Worm (Caenorhabditis elegans) whole organism, L1 larva: ENCODE results near the gene srh-223.

Experiments used
- alr-1 ChIP-seq: fragments of 200-800 bp; sonication (Bioruptor generic); optimal IDR thresholded peaks from 2 replicates; lab custom pipeline; 2018; ENCODE audit warnings: borderline replicate concordance, mild to moderate bottlenecking, missing genetic modification characterization, missing compliant biosample characterization
- blmp-1 ChIP-seq: fragments of 150-350 bp; optimal IDR thresholded peaks from 2 replicates; lab custom pipeline; 2014; ENCODE audit warnings: missing biosample characterization, missing genetic modification characterization
- dpl-1 ChIP-seq, 3 experiments: fragments of 150-350 bp in 2 of 3; sonication (generic microtip) in 1 of 3; optimal IDR thresholded peaks; 2 replicates each; lab custom pipeline; 2014 to 2017; ENCODE audit warnings: missing biosample characterization in 3 of 3, missing genetic modification characterization in 3 of 3, missing genetic modification reagents in 3 of 3
- lin-13 ChIP-seq: fragments of 150-350 bp; optimal IDR thresholded peaks from 2 replicates; lab custom pipeline; 2014; ENCODE audit warnings: missing biosample characterization, missing genetic modification reagents, missing genetic modification characterization
- lin-35 ChIP-seq, 2 experiments: fragments of 150-350 bp; optimal IDR thresholded peaks; 2 replicates each; lab custom pipeline; 2014; ENCODE audit warnings: missing biosample characterization in 2 of 2, missing genetic modification characterization in 2 of 2, missing genetic modification reagents in 2 of 2
- nhr-237 ChIP-seq: fragments of 150-350 bp; optimal IDR thresholded peaks from 2 replicates; lab custom pipeline; 2014; ENCODE audit warnings: missing biosample characterization, missing genetic modification characterization
- nhr-71 ChIP-seq: sonication (generic microtip); optimal IDR thresholded peaks from 2 replicates; lab custom pipeline; 2016; ENCODE audit warnings: mild to moderate bottlenecking, missing genetic modification characterization, moderate library complexity, missing compliant biosample characterization
- skn-1 ChIP-seq: fragments of 150-350 bp; optimal IDR thresholded peaks from 2 replicates; lab custom pipeline; 2014; ENCODE audit warnings: missing biosample characterization, missing genetic modification characterization
- sup-37 ChIP-seq: fragments of 200-800 bp; sonication (Bioruptor generic); optimal IDR thresholded peaks from 2 replicates; lab custom pipeline; 2018; ENCODE audit warnings: mild to moderate bottlenecking, missing genetic modification characterization, missing compliant biosample characterization
- unc-86 ChIP-seq: sonication (generic microtip); optimal IDR thresholded peaks from 2 replicates; lab custom pipeline; 2016; ENCODE audit warnings: missing genetic modification characterization, missing compliant biosample characterization

DNA sequence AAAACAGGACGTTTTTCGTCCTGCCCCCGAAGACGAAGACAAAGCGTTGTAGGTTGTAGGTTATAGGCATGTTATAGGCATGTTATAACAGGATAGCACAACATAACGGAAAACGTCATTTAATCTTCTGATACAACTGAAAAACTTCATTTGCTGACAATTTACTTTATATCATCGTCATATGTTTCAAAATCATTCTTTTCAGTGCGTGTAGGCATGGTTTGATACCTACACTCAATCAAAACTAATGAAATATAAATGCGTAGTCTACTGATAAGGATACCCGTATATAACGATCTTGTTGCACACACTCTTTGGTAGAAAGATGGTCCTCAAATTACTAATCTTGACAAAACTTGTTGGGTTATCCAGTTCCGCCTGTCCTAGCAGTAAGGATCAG is 25.0 kb upstream of the srh-223 start, which contains the start of gene clec-74:
- no peak for TF ChIP-seq dpl-1 (GFP tag; optimal IDR thresholded peaks at IDR 0.05; lab: Kevin White, UChicago)
- TF ChIP-seq blmp-1 (tag; lab: Kevin White, UChicago) = no peak
- TF ChIP-seq sup-37 = no peak
- TF ChIP-seq nhr-71 = no peak
- TF ChIP-seq unc-86 (tag; lab: Kevin White, UChicago) = no peak
- TF ChIP-seq lin-13 (GFP tag; lab: Kevin White, UChicago) = no peak
- TF ChIP-seq lin-35 (GFP tag; optimal IDR thresholded peaks at IDR 0.05; lab: Kevin White, UChicago) = no peak
- no peak for TF ChIP-seq alr-1
- no peak for TF ChIP-seq nhr-237
- TF ChIP-seq skn-1 (tag; lab: Kevin White, UChicago) = no peak
